Fruit fly (Drosophila melanogaster) ovary, adult (tissue): Measurements from ENCODE around the gene IP3K2.

Experiments
- CG17801 ChIP-seq: fragments of 200-800 bp; optimal IDR thresholded peaks from 2 replicates; lab custom pipeline; 2019; ENCODE audit warnings: missing biosample characterization, mild to moderate bottlenecking, missing genetic modification characterization, moderate library complexity; ENCODE audit not compliant: partially characterized antibody

Gene IP3K2

DNA sequence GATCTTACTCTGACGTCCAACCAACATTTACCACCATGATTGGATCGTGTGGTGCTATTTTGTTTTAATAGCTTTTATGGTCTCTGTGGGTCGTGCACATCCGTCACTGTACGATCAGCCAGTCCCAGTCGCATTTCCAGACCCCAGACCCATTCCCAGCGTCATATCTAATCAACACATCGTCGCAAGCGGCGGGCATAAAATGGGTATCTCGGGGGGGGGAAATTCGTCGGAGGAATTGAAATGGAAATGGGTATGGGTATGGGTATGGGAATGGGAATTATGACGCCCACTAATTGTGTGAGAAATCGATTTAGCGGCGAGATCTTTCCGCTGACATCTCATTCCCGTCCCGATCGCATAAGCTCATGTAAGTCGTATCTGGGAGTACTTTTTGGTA, 7.3 kb downstream of the IP3K2 start:
- TF ChIP-seq CG17801 = no peak

DNA sequence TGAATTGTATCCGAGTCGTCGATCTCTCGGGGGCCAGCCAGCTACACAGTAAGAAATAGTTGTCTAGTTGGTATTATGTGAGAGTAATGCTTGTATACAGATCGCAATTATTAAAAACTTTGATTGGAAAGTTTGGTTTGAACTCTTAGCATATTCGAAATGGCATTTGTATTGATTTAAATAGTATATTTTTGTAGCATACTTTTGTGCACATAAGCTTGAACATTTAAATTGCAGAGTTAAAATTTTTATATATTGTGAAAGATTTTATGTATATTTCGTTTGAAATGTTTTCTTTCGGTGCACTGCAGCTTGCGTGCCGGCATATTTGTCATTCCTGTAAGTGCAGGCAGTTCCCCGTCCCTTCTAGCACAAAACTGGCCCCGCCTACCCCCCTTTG, 8.8 kb downstream of the IP3K2 start:
- TF ChIP-seq CG17801 = no peak

DNA sequence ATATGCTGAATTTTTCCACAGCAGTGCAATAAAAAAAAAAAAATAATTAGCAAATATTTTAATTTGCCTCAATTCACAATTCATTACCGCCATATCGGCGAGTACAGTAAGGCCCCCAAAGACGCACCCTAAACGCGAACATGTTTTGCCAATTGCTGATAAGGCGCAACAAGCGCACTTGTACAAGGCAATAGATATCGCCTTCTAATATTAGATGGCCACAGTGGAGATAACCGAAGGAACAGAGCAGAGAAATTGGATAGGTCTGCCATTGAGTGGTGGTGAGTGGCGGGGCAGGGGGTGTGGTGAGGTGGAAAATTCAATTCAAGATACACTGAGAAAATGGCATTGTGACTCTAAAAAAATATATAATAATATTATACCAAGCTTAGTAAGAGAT, 9.7 kb downstream of the IP3K2 start:
- no peak for TF ChIP-seq CG17801

DNA sequence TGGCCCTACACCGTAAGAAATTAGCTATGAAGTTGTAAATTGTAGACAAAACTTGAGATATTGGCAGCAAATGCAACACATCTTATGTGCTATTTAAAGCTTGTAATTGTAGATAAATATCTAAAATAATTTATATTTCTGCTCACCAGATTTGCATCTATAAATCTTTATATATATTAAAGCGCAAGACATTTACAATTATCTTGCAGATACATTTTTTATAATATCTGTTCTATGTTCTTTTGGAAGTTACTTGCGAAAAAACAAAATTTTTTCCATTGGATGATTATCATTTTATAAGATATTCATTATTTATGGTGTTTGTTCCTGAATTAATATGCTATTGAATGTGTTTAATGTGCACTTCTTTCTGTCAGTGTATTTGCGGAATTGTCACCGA, 10.9 kb downstream of the IP3K2 start:
- TF ChIP-seq CG17801 = no peak

DNA sequence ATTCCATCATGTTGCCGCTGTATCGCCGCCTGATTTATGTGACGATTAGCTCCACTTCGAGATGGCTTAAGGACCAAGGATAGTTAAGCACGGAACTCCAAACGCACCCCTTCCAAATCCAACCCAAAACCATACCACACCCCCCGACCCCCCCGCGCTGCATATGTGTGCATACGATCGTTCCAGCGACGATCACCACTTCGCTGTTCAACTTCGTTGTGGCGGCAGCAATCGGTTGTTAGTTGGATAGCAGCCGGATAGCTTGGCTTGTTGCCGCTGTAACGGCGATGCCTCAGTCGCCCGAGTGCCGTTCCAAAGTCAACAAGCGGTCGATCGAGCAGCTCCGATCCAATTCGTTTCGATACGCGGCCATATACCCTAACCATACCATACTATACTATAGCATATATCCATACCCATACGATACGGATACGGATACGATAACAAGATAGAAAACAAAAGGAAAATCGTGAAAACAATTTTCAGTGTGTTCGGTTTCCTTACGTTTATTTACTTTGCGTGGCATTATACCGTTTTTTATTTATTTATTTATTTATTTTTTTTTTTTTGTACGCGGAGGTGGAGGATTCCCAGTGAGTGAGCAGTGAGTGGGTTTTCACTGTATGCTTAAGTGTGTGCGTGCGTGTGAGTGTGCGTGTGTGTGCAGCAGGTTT, 11.5 kb downstream of the IP3K2 start:
- no peak for TF ChIP-seq CG17801

DNA sequence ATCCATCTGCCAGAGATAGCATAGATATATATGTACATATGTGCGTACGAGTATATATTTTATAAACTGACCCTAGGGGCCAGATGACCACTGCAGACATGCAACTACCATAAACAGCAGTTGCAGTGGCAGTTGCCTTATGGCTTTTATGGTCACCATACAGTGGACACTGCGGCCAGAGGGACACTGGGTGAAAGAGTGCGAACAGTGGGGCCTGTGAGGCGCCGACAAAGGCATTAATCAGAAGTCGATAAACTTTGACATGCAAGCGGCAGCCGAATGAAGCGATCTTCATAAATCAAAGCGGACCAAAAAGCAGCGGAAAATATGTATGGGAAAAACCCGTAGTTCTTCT, 12.0 kb downstream of the IP3K2 start:
- no peak for TF ChIP-seq CG17801

DNA sequence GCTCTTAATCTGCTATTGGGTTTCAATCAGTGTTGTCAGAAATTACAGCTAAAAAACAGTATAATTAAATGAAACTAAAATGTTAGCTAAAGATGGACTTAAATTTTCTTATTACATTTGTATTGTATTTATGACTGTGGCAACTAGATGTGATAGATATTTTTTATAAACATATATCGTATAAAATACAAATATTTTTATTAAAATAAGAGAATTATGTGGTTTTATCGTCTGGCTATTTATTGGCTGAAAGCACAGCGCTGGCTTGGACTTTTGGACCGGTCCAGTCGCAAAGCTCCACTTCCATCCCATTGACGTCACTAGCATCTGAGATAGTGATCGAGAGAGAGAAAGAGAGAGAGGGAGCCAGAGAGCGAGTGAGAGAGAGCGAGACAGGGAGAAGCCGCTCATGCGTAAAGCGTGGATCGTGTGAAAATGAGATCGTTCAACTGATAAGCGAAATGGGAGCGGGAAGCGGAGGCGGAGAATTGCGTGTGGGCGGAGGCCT, 16.0 kb downstream of the IP3K2 start:
- peak; percentile 91 for TF ChIP-seq CG17801

DNA sequence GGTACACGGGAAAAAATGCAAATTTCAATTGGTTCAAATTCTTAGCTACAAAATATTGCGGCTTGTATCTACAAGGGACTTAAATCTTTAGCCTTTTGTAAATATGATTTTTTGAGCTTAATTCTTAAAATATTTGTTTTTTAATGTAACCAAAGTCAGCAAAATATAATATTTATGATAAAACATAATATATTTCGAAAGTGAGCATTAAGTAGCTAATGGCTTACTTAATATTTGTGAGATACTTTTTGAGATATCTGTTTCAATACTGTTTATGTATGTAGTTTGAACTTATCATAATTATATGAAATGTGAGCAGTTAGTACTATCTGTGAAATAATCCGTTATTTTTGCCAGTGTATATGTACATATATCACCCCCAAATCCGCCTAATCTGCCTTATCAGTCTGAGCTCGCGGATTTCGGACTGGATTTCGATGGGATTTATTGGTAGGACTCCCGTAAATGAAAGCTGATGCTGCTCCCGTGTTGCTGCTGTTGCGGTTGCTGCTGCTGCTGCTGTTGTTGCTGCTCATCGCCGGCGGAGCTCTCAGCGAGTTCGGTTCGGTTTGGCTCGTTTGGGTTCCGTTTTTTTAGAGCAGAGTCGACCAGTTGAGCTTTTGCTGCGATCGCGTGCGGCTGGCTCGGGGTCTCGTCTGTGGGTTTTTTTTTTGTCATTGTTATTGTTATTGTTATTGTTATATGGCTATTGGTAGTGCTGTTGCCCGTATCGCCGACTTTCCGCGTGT, 17.4 kb downstream of the IP3K2 start:
- no peak for TF ChIP-seq CG17801

DNA sequence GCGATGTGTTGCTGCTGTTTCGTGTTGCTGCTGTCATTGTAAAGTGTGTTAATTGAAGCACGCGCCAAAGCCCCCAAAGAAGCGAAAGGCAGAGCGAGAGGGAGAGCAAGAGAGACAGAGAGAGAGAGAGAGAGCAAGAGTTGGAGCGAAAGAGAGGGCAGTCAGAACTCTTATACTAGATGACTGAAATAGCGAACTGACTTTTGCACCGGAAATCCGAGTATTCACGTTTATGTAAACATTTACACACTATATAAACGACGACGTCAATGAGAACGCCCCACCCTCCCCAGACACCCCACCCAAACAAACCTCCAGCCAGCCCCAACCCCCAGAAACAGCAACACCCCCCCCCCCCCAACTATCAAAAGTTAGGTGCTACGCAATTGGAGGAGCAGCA, 19.0 kb downstream of the IP3K2 start:
- peak; percentile 9 for TF ChIP-seq CG17801

DNA sequence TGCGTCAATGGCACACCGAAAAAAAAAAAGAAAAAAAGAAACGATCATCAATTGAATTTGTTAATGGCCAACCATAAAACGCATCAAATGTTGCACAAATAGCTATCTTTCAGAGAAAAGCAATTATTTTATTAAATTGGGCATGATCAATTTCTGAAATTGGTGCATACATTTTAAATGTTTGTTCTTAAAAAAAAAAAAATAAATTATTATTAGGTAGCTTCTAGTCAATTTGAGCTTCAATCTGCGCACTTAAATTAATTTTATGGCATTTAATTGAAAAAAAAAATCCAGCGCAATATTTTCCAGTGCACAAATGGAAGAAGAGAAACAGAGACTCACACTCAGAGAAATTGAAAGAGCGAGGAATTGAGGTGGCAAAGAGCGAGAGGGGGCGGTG, 19.7 kb downstream of the IP3K2 start:
- peak; percentile 33 for TF ChIP-seq CG17801

DNA sequence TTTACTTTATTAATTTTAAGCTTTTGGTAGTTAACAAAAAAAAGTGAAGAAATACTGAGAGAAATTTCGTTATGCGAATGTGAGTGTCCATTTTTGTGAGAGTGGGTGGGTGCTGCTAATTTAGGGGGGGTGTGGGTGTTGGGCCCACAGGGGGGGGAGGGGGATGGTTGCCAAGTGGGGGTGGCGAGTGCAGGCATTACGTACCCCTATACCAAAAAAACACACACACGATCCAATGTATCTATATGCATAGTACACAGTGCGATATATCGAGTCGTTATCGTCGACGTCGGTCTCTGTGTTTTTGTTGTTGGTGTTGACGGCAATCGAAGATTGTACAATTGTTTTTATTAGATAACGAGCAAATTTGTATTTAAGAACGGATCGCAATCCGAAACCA, 20.1 kb downstream of the IP3K2 start:
- no peak for TF ChIP-seq CG17801

DNA sequence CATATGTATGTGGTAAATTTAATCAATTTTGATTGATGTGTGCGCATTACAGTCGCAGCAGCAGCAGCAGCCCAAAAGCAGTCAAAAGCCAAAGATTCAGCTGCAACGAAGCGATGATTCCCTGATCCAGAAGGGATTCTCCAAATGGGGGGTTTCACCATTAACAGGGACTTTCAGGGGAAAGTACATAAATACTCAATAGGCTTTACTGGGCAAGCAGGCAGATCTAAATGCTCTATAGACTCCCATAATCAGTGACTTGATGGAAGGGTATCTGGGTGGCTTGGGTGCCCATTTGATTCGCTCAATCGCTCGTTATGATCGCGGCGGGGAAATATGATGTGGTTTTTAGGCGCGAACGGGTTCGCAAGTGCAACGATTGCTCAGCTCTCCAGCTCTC, 21.9 kb downstream of the IP3K2 start:
- no peak for TF ChIP-seq CG17801

DNA sequence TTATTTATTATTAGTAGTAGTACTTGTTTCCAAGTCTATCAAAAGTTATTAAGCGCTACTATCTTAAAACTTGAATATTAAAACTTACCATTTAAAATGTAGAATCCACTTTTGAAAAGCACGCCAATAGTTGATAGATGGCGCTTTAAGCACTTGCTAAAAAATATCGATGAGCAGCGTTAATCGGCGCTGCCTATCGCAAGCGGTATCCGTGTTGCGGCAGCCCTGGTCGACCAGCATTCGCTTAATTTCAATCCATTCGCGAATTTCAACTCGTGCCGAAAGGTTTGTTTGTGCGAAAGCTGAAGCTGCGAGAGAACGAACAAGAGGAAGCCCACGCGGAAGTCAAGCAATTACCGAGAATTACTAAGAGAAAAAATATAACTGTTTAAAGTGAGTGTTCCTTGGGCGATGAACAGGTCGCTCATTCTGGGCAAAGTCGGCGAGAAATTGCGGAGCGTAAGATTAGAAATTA, 26.2 kb downstream of the IP3K2 start, which contains the start of gene Prx2:
Gene Prx2, plus strand, starts transcription at position 253 of the 475 bp plus-strand sequence.
- peak; percentile 69 for TF ChIP-seq CG17801

DNA sequence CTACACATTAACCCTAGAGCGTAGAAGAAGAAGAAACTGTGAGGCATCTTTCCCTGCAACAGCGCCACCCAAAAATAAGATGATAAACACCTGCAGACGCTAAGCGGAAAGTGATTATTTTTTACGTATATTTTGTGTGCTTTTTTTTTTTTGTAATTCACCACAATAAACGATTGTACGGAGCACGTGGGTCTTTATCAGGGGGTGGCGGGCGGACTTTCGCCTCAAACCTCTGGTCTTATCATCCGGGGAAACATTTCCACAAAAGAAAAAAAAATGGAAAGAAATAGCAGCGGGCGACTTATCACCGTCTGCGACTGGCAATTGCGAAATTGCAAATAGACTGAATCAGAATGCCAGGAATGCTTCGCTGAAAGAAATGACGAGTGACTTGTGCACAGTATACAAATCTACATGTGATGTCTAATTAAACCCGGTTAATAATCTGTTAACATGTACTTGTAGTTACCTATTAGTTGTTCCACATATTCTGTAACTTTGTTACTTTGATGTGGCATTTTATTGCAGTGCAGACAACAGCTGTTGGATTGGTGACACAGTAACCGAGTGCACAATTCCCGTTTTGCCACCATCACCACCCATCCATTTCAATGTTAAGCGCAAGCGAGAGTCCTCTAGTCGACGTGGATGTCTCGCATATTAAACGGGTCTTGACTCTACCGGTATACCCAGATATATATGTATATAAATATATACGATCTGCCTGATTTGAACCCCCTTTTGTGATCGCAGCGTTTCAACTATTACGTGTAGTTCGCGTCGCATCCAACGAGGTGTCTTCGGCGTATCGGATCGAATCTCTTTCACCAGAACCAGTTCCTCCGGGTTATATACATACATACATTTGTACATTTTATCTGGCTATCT, 28.6 kb downstream of the IP3K2 start:
- peak; percentile 56 for TF ChIP-seq CG17801

DNA sequence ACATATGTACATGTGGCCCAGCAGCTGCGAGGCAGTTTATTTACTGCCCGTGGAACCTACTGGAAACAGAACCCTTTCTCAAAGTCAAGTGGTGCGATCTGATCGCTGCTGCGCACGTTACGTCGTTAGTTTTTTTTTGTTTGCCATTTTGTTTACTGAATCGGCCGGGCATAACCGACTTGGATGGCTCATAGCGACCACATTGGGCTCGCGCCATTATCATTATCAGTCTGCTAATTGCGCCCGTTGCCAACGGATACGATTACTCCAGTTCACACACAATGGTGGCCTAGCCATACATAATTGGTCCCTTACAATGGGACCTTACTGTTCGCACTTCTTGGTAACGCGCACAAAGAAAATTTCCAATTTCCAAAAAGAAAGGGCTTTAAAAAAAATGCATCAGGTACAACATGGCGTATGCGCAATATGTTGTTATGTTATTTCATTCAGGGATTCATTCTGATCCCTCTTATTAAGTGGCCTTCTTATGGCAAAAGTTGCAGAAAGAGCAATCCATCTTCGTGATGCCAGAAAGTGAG, 29.3 kb downstream of the IP3K2 start:
- peak; percentile 17 for TF ChIP-seq CG17801

DNA sequence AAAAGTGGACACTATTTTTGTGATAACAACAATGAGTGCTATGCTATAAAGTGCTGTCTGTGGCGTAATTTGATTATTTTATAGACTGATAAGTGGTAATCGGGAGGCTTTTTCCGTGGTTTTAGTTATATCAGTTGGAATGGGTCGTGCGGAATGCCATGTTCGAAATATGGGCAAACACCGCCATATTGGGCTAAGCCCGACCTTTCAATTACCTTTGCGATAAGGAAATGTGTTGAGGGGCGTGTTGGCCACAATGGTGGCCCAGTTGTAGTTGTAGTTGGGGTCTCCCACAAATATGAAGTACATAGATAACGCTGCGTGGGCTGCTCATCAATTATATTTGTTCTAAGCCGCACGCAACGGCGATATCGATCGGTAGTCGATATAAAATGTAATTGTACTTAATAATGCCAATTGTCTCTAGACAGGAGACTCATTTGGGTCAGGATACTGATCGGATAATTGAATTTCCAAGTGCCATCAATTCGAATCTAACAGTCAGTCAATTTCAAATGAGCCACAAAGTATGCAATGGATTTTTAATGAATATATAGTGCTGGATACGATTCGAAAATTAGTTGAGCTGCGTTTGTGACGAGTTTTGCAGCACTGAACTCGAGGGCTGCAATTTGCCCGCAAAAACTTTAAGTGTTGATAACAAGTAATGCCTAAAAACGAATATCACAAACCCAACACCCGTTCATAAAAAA, 31.2 kb downstream of the IP3K2 start:
- peak; percentile 23 for TF ChIP-seq CG17801
